Worm (Caenorhabditis elegans): Measurements from ENCODE around the gene F59E12.15.

ce11 chrII:5654215-5654614, 26.0 kb upstream of the F59E12.15 start, which contains the start of gene F59E12.1:
- TF ChIP-seq eor-1 (tag; optimal IDR thresholded peaks at IDR 0.05) = no peak
- TF ChIP-seq pha-4 (tag; optimal IDR thresholded peaks at IDR 0.05) = no peak
- TF ChIP-seq zag-1 (tag; optimal IDR thresholded peaks at IDR 0.05) = no peak
- no peak for TF ChIP-seq elt-1 (tag; optimal IDR thresholded peaks at IDR 0.05)
- no peak for TF ChIP-seq daf-12 (tag; optimal IDR thresholded peaks at IDR 0.05)
- no peak for TF ChIP-seq ztf-11 (tag; optimal IDR thresholded peaks at IDR 0.05)
- TF ChIP-seq fkh-10 (GFP tag; optimal IDR thresholded peaks at IDR 0.05) = no peak
